Fruit fly (Drosophila melanogaster) whole organism, adult: ENCODE data around the gene CG14105.
A peak's percentile ranks its signal among the peaks of the same experiment; 100 is the strongest.

Source experiments
- CG11617 ChIP-seq: fragments of 200-800 bp; sonication (Bioruptor generic); optimal IDR thresholded peaks from 2 replicates; lab custom pipeline; 2017; ENCODE audit warnings: mild to moderate bottlenecking, missing biosample characterization, missing genetic modification reagents, missing genetic modification characterization
- CG12768 ChIP-seq: fragments of 200-800 bp; sonication (Bioruptor generic); optimal IDR thresholded peaks from 2 replicates; lab custom pipeline; 2017; ENCODE audit warnings: missing biosample characterization, missing genetic modification characterization, mild to moderate bottlenecking, moderate library complexity, missing genetic modification reagents
- CG14711 ChIP-seq: fragments of 200-800 bp; sonication (Bioruptor generic); optimal IDR thresholded peaks from 2 replicates; lab custom pipeline; 2018; ENCODE audit warnings: missing biosample characterization, mild to moderate bottlenecking, missing genetic modification characterization, moderate library complexity
- CG1620 ChIP-seq: fragments of 200-800 bp; sonication (Bioruptor generic); optimal IDR thresholded peaks from 2 replicates; lab custom pipeline; 2016; ENCODE audit warnings: missing biosample characterization, missing genetic modification characterization
- CG33017 ChIP-seq: fragments of 200-800 bp; sonication (Bioruptor generic); optimal IDR thresholded peaks from 2 replicates; lab custom pipeline; 2018; ENCODE audit warnings: missing biosample characterization, mild to moderate bottlenecking, missing genetic modification characterization, moderate library complexity
- CG5204 ChIP-seq: fragments of 200-800 bp; sonication (Bioruptor generic); optimal IDR thresholded peaks from 2 replicates; lab custom pipeline; 2016; ENCODE audit warnings: missing biosample characterization, missing genetic modification characterization
- CG7045 ChIP-seq: fragments of 200-800 bp; sonication (Bioruptor generic); optimal IDR thresholded peaks from 2 replicates; lab custom pipeline; 2017; ENCODE audit warnings: missing biosample characterization, mild to moderate bottlenecking, missing genetic modification characterization
- CG7101 ChIP-seq: fragments of 200-800 bp; sonication (Bioruptor generic); optimal IDR thresholded peaks from 2 replicates; lab custom pipeline; 2018; ENCODE audit warnings: missing biosample characterization, mild to moderate bottlenecking, missing genetic modification characterization, moderate library complexity
- Clk ChIP-seq: fragments of 200-800 bp; sonication (Bioruptor generic); optimal IDR thresholded peaks from 2 replicates; lab custom pipeline; 2017; ENCODE audit warnings: missing biosample characterization, missing genetic modification characterization
- Crg-1 ChIP-seq: fragments of 200-800 bp; sonication (Bioruptor generic); optimal IDR thresholded peaks from 2 replicates; lab custom pipeline; 2016; ENCODE audit warnings: missing biosample characterization, missing genetic modification characterization
- Hr96 ChIP-seq: fragments of 200-800 bp; sonication (Bioruptor generic); optimal IDR thresholded peaks from 2 replicates; lab custom pipeline; 2016; ENCODE audit warnings: missing biosample characterization, missing genetic modification characterization
- Mnt ChIP-seq: fragments of 200-800 bp; sonication (Bioruptor generic); optimal IDR thresholded peaks from 2 replicates; lab custom pipeline; 2016; ENCODE audit warnings: missing biosample characterization, mild to moderate bottlenecking, missing genetic modification characterization
- bab1 ChIP-seq: fragments of 200-800 bp; sonication (Bioruptor generic); optimal IDR thresholded peaks from 3 replicates; lab custom pipeline; 2019; ENCODE audit warnings: missing biosample characterization, mild to moderate bottlenecking, missing genetic modification characterization, moderate library complexity
- cic ChIP-seq: fragments of 200-800 bp; sonication (Bioruptor generic); optimal IDR thresholded peaks from 2 replicates; lab custom pipeline; 2017; ENCODE audit warnings: missing biosample characterization, mild to moderate bottlenecking, missing genetic modification characterization, moderate library complexity
- cnc ChIP-seq, 2 experiments: fragments of >200 bp; optimal IDR thresholded peaks; 2 replicates each; lab custom pipeline; 2017
- kay ChIP-seq: fragments of 200-800 bp; sonication (Bioruptor generic); peaks from one replicate; lab custom pipeline; 2016; ENCODE audit warnings: missing biosample characterization, missing genetic modification characterization, borderline replicate concordance
- ovo ChIP-seq: fragments of 200-800 bp; sonication (Bioruptor generic); optimal IDR thresholded peaks from 2 replicates; lab custom pipeline; 2016; ENCODE audit warnings: missing biosample characterization, missing genetic modification characterization
- pad ChIP-seq: fragments of 200-800 bp; sonication (Bioruptor generic); optimal IDR thresholded peaks from 3 replicates; lab custom pipeline; 2017; ENCODE audit warnings: missing biosample characterization, missing genetic modification characterization, mild to moderate bottlenecking, moderate library complexity, missing genetic modification reagents
- tj ChIP-seq: fragments of 200-800 bp; sonication (Bioruptor generic); optimal IDR thresholded peaks from 3 replicates; lab custom pipeline; 2017; ENCODE audit warnings: missing biosample characterization, mild to moderate bottlenecking, missing genetic modification characterization, moderate library complexity
- toe ChIP-seq: fragments of 200-800 bp; sonication (Bioruptor generic); optimal IDR thresholded peaks from 2 replicates; lab custom pipeline; 2016; ENCODE audit warnings: missing biosample characterization, missing genetic modification characterization

CG14105 gene

dm6 chr3L:13450177-13450793 is 23.8 kb upstream of the CG14105 start, which contains the start of the genes JMJD7 and CG10738:
TSS of gene JMJD7 (minus strand) at chr3L:13450283.
TSS of gene CG10738 (plus strand) at chr3L:13450770.
- TF ChIP-seq Mnt: no peak
- no peak for TF ChIP-seq CG1620 (GFP tag; lab: Kevin White, UChicago)
- TF ChIP-seq toe (GFP tag; lab: Kevin White, UChicago): no peak
- TF ChIP-seq kay (GFP tag; lab: Kevin White, UChicago): no peak
- TF ChIP-seq tj (GFP tag; lab: Kevin White, UChicago): no peak
- peak; percentile 70 for TF ChIP-seq CG7101 (tag; lab: Kevin White, UChicago)
- TF ChIP-seq bab1 (GFP tag; lab: Kevin White, UChicago): peak; percentile 78
- TF ChIP-seq CG12768 (GFP tag; lab: Kevin White, UChicago): peak; percentile 71
- TF ChIP-seq CG33017 (tag; lab: Kevin White, UChicago): no peak
- TF ChIP-seq CG11617 (GFP tag; lab: Kevin White, UChicago): no peak
- TF ChIP-seq CG5204 (GFP tag; lab: Kevin White, UChicago): peak; percentile 20
- TF ChIP-seq Clk (GFP tag; lab: Kevin White, UChicago): peak; percentile 26
- no peak for TF ChIP-seq Hr96
- TF ChIP-seq CG7045 (GFP tag; lab: Kevin White, UChicago): peak; percentile 76
- peak; percentile 8 for TF ChIP-seq pad (GFP tag; lab: Kevin White, UChicago)
- TF ChIP-seq CG14711 (tag; lab: Kevin White, UChicago): peak; percentile 62
- no peak for TF ChIP-seq ovo (GFP tag; lab: Kevin White, UChicago)
- no peak for TF ChIP-seq cnc (optimal IDR thresholded peaks at IDR 0.05; lab: Kevin White, UChicago)

- TF ChIP-seq bab1 (GFP tag; lab: Kevin White, UChicago): peak; percentile 36
- TF ChIP-seq kay (GFP tag; lab: Kevin White, UChicago): peak; percentile 71
- TF ChIP-seq CG11617 (GFP tag; lab: Kevin White, UChicago): peak; percentile 25
- TF ChIP-seq CG7101 (tag; lab: Kevin White, UChicago): no peak
- TF ChIP-seq pad (GFP tag; lab: Kevin White, UChicago): no peak
- TF ChIP-seq cic: no peak
- no peak for TF ChIP-seq Hr96
- TF ChIP-seq CG14711 (tag; lab: Kevin White, UChicago): no peak
- TF ChIP-seq ovo (GFP tag; lab: Kevin White, UChicago): no peak
- TF ChIP-seq CG12768 (GFP tag; lab: Kevin White, UChicago): no peak
- TF ChIP-seq tj (GFP tag; lab: Kevin White, UChicago): no peak
- TF ChIP-seq toe (GFP tag; lab: Kevin White, UChicago): no peak
- TF ChIP-seq CG5204 (GFP tag; lab: Kevin White, UChicago): no peak
- no peak for TF ChIP-seq Clk (GFP tag; lab: Kevin White, UChicago)
- TF ChIP-seq Crg-1 (GFP tag; lab: Kevin White, UChicago): no peak
- no peak for TF ChIP-seq cnc (optimal IDR thresholded peaks at IDR 0.05; lab: Kevin White, UChicago)
- TF ChIP-seq CG1620 (GFP tag; lab: Kevin White, UChicago): peak; percentile 26
- no peak for TF ChIP-seq CG7045 (GFP tag; lab: Kevin White, UChicago)
- no peak for TF ChIP-seq Mnt
- no peak for TF ChIP-seq CG33017 (tag; lab: Kevin White, UChicago)
Observed at dm6 chr3L:13442400-13442799, 15.9 kb upstream of the CG14105 start, which contains the start of gene cmb. TSS of gene cmb (plus strand) at chr3L:13442594.

DNA sequence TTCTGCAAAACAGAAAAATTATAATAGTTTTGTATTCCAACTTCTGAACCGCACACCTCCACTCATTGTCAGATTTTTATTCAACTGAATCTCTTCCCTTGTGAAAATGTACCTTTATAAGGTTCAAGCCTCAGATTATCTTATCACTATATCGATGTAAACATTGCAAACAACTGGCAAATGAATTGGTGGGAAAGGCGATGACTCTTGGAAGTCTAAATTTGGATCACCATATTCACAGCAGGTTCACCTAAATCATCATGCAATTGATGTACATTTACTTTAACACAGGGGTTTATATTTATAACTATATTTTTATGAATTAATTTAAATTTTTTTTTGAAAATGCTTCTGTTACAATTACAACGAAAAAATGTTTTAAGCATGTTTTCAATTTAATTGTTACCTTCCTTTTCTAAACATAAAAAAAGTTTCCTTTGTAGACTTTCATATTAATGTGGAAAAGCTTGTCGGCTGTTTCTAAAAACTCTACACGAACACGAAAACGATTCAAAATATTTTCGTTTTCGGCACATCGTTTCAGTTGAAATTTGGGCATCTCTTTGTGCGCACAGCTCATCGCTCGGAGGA is 14.0 kb upstream of the CG14105 start, which contains the start of the genes CG10140 and CG14109:
TSS of gene CG10140 (minus strand) at position 101 of the 591 bp plus-strand sequence.
TSS of gene CG14109 (plus strand) at position 541 of the 591 bp plus-strand sequence.
- TF ChIP-seq CG1620 (GFP tag; lab: Kevin White, UChicago): no peak
- no peak for TF ChIP-seq cnc (optimal IDR thresholded peaks at IDR 0.05; lab: Kevin White, UChicago)
- TF ChIP-seq tj (GFP tag; lab: Kevin White, UChicago): no peak
- no peak for TF ChIP-seq kay (GFP tag; lab: Kevin White, UChicago)
- TF ChIP-seq Hr96: no peak
- TF ChIP-seq Clk (GFP tag; lab: Kevin White, UChicago): no peak
- TF ChIP-seq bab1 (GFP tag; lab: Kevin White, UChicago): no peak
- TF ChIP-seq cic: no peak
- TF ChIP-seq CG12768 (GFP tag; lab: Kevin White, UChicago): no peak
- TF ChIP-seq CG33017 (tag; lab: Kevin White, UChicago): no peak
- TF ChIP-seq ovo (GFP tag; lab: Kevin White, UChicago): no peak
- no peak for TF ChIP-seq CG7045 (GFP tag; lab: Kevin White, UChicago)

dm6 chr3L:13437654-13438053 is 11.2 kb upstream of the CG14105 start, which contains the start of gene CG10725:
TSS of gene CG10725 (plus strand) at chr3L:13437954.
- no peak for TF ChIP-seq CG7045 (GFP tag; lab: Kevin White, UChicago)
- TF ChIP-seq CG12768 (GFP tag; lab: Kevin White, UChicago): no peak
- TF ChIP-seq CG7101 (tag; lab: Kevin White, UChicago): no peak
- no peak for TF ChIP-seq pad (GFP tag; lab: Kevin White, UChicago)
- no peak for TF ChIP-seq CG11617 (GFP tag; lab: Kevin White, UChicago)
- no peak for TF ChIP-seq cnc (optimal IDR thresholded peaks at IDR 0.05; lab: Kevin White, UChicago)
- no peak for TF ChIP-seq Crg-1 (GFP tag; lab: Kevin White, UChicago)
- TF ChIP-seq CG14711 (tag; lab: Kevin White, UChicago): no peak
- no peak for TF ChIP-seq bab1 (GFP tag; lab: Kevin White, UChicago)
- no peak for TF ChIP-seq CG5204 (GFP tag; lab: Kevin White, UChicago)
- TF ChIP-seq cic: no peak
- TF ChIP-seq tj (GFP tag; lab: Kevin White, UChicago): no peak
- TF ChIP-seq ovo (GFP tag; lab: Kevin White, UChicago): no peak
- TF ChIP-seq Mnt: no peak
- TF ChIP-seq Hr96: no peak
- TF ChIP-seq CG1620 (GFP tag; lab: Kevin White, UChicago): no peak
- no peak for TF ChIP-seq Clk (GFP tag; lab: Kevin White, UChicago)
